Worm (Caenorhabditis elegans): ENCODE results near the gene B0353.1.

The B0353.1 gene

DNA sequence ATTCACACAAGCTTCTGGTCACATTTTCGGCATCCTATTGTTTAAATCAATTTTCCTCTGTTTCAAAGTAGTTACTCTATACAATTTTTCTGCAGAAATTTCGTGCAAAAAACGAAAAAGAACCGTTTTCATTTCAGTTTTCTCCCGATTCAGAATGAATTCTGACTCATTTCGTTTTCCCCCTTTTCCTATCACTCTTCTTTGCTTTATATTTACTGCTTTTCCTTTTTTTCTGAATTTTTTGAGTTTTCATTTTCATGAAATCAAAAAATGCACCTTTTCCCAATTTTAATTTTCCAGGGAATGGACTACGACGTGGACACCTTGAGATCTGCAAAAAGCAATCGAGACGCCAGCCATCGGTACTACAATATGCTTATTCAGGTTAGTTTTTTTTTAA, at the start of gene B0353.1:
Gene B0353.1, plus strand, starts transcription at position 301 of the 400 bp plus-strand sequence.
- TF ChIP-seq tbx-7 (tag; optimal IDR thresholded peaks at IDR 0.05) = no peak
- TF ChIP-seq C08G9.2 (tag; optimal IDR thresholded peaks at IDR 0.05) = no peak
- no peak for TF ChIP-seq fkh-10 (GFP tag; optimal IDR thresholded peaks at IDR 0.05)
- TF ChIP-seq ama-1 (optimal IDR thresholded peaks at IDR 0.05) = no peak
- no peak for TF ChIP-seq dmd-4 (tag; optimal IDR thresholded peaks at IDR 0.05; ENCODE audit: borderline replicate concordance)
- no peak for TF ChIP-seq fax-1 (tag; optimal IDR thresholded peaks at IDR 0.05)
- no peak for TF ChIP-seq eyg-1 (tag; optimal IDR thresholded peaks at IDR 0.05)
- TF ChIP-seq ttx-3 (tag; optimal IDR thresholded peaks at IDR 0.05) = no peak
- no peak for TF ChIP-seq ceh-34 (tag; optimal IDR thresholded peaks at IDR 0.05)
- TF ChIP-seq ref-2 (tag; optimal IDR thresholded peaks at IDR 0.05) = no peak
- TF ChIP-seq syd-9 (tag; optimal IDR thresholded peaks at IDR 0.05) = no peak
- no peak for TF ChIP-seq F13H6.1 (tag; optimal IDR thresholded peaks at IDR 0.05)
- no peak for TF ChIP-seq ceh-30 (tag; optimal IDR thresholded peaks at IDR 0.05)
- no peak for TF ChIP-seq hlh-6 (tag; optimal IDR thresholded peaks at IDR 0.05)
- no peak for TF ChIP-seq C38D4.7 (GFP tag; optimal IDR thresholded peaks at IDR 0.05)
- TF ChIP-seq fkh-6 (tag; optimal IDR thresholded peaks at IDR 0.05) = no peak

- TF ChIP-seq odd-2 (tag; optimal IDR thresholded peaks at IDR 0.05) = no peak
- TF ChIP-seq dmd-4 (tag; optimal IDR thresholded peaks at IDR 0.05; ENCODE audit: borderline replicate concordance) = no peak
- TF ChIP-seq ets-4 (tag; optimal IDR thresholded peaks at IDR 0.05) = no peak
- TF ChIP-seq lim-6 (tag; optimal IDR thresholded peaks at IDR 0.05) = no peak
- TF ChIP-seq ceh-30 (tag; optimal IDR thresholded peaks at IDR 0.05) = no peak
- no peak for TF ChIP-seq F13H6.1 (tag; optimal IDR thresholded peaks at IDR 0.05)
- TF ChIP-seq mec-3 (tag; optimal IDR thresholded peaks at IDR 0.05; ENCODE audit: borderline replicate concordance) = no peak
- TF ChIP-seq ztf-16 (tag; optimal IDR thresholded peaks at IDR 0.05) = no peak
- TF ChIP-seq C38D4.7 (GFP tag; optimal IDR thresholded peaks at IDR 0.05) = no peak
- no peak for TF ChIP-seq hlh-6 (tag; optimal IDR thresholded peaks at IDR 0.05)
- TF ChIP-seq fax-1 (tag; optimal IDR thresholded peaks at IDR 0.05) = no peak
- TF ChIP-seq pha-2 (tag; optimal IDR thresholded peaks at IDR 0.05) = no peak
- no peak for TF ChIP-seq hlh-8 (tag; optimal IDR thresholded peaks at IDR 0.05)
- TF ChIP-seq pqm-1 (tag; optimal IDR thresholded peaks at IDR 0.05) = no peak
- no peak for TF ChIP-seq eyg-1 (tag; optimal IDR thresholded peaks at IDR 0.05)
- TF ChIP-seq unc-86 (tag; optimal IDR thresholded peaks at IDR 0.05) = no peak
Observed at ce11 chrIII:509045-509444, 46.7 kb upstream of the B0353.1 start.

- TF ChIP-seq pha-2 (tag; optimal IDR thresholded peaks at IDR 0.05) = peak; percentile 12
- no peak for TF ChIP-seq hlh-30 (tag; optimal IDR thresholded peaks at IDR 0.05; ENCODE audit: insufficient read depth)
Observed at ce11 chrIII:512117-512516, 43.6 kb upstream of the B0353.1 start, which contains the start of gene F30H5.3. Gene F30H5.3, minus strand, starts transcription at chrIII:512217.

DNA sequence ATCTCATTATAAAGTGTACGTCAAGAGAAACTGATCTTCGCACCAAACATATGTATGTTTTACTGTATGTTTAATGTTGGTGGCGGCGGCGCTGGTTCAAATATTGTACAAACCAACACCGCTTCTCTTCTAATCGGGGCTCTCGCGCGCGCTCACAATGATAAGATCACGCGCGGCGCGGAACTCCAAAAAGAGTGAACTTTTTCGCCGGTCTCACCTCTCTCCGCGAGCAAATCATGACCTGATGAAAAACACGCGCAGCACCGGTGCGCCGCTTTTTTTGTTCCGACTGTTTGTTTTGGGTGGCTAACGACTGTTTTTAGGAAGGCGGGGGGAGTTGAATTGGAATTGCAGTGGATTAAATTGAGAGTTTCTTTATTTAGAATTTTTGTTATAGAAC, 42.4 kb upstream of the B0353.1 start:
- TF ChIP-seq fkh-10 (GFP tag; optimal IDR thresholded peaks at IDR 0.05) = no peak
- no peak for TF ChIP-seq zip-5 (tag; optimal IDR thresholded peaks at IDR 0.05)
- no peak for TF ChIP-seq hlh-13 (GFP tag; optimal IDR thresholded peaks at IDR 0.05)
- TF ChIP-seq ceh-19 (GFP tag; optimal IDR thresholded peaks at IDR 0.05) = no peak
- no peak for TF ChIP-seq ceh-6 (GFP tag; optimal IDR thresholded peaks at IDR 0.05)
- TF ChIP-seq ceh-14 (tag; optimal IDR thresholded peaks at IDR 0.05) = no peak
- no peak for TF ChIP-seq sox-2 (GFP tag; IDR thresholded peaks at IDR 0.05)
- TF ChIP-seq ceh-45 (GFP tag; IDR thresholded peaks at IDR 0.05) = no peak
- no peak for TF ChIP-seq ttx-3 (tag; optimal IDR thresholded peaks at IDR 0.05)
- TF ChIP-seq pat-9 (tag; optimal IDR thresholded peaks at IDR 0.05) = no peak
- TF ChIP-seq unc-42 (tag; optimal IDR thresholded peaks at IDR 0.05) = no peak

ce11 chrIII:523944-524343, 31.8 kb upstream of the B0353.1 start, which contains the start of gene T22F7.3:
Gene T22F7.3, minus strand, starts transcription at chrIII:524044.
- TF ChIP-seq dmd-4 (tag; optimal IDR thresholded peaks at IDR 0.05; ENCODE audit: borderline replicate concordance) (no peak), elt-4 (tag; optimal IDR thresholded peaks at IDR 0.05) (no peak), ceh-19 (GFP tag; optimal IDR thresholded peaks at IDR 0.05) (no peak), pha-4 (tag; optimal IDR thresholded peaks at IDR 0.05) (no peak), ceh-2 (tag; optimal IDR thresholded peaks at IDR 0.05) (no peak), sox-4 (tag; optimal IDR thresholded peaks at IDR 0.05) (no peak), unc-55 (GFP tag; optimal IDR thresholded peaks at IDR 0.05) (no peak), tbx-7 (tag; optimal IDR thresholded peaks at IDR 0.05) (no peak), ceh-45 (GFP tag; IDR thresholded peaks at IDR 0.05) (no peak), ama-1 (optimal IDR thresholded peaks at IDR 0.05) (no peak), pros-1 (tag; optimal IDR thresholded peaks at IDR 0.05) (no peak), hlh-8 (tag; optimal IDR thresholded peaks at IDR 0.05) (no peak), ceh-18 (tag; optimal IDR thresholded peaks at IDR 0.05) (no peak), odd-2 (tag; optimal IDR thresholded peaks at IDR 0.05) (no peak), gmeb-2 (tag; optimal IDR thresholded peaks at IDR 0.05) (no peak), sox-2 (GFP tag; IDR thresholded peaks at IDR 0.05) (no peak), C38D4.7 (GFP tag; optimal IDR thresholded peaks at IDR 0.05) (no peak), fkh-6 (tag; optimal IDR thresholded peaks at IDR 0.05) (no peak), lin-11 (tag; optimal IDR thresholded peaks at IDR 0.05) (no peak)

All from whole organism, late embryonic.